Fruit fly (Drosophila melanogaster) whole organism, embryonic: ENCODE results near the gene Snx21.

ENCODE experiments used
- Adf1 ChIP-seq: fragments of 200-800 bp; sonication (Bioruptor generic); IDR thresholded peaks from 2 replicates; pipeline ENCODE4 v1.3.6; 2022; ENCODE audit warnings: missing biosample characterization, missing genetic modification characterization
- CG11093 ChIP-seq: fragments of 200-800 bp; sonication (Bioruptor generic); IDR thresholded peaks from 3 replicates; pipeline ENCODE4 v1.3.6; 2022; ENCODE audit warnings: missing biosample characterization, missing genetic modification characterization
- CG12104 ChIP-seq: fragments of 200-800 bp; sonication (Bioruptor generic); optimal IDR thresholded peaks from 3 replicates; lab custom pipeline; 2016; ENCODE audit warnings: missing biosample characterization, missing genetic modification characterization
- CG14050 ChIP-seq: fragments of 200-800 bp; sonication (Bioruptor generic); IDR thresholded peaks from 3 replicates; pipeline ENCODE4 v1.3.6; 2022; ENCODE audit warnings: missing biosample characterization, missing genetic modification characterization
- CG17186 ChIP-seq: fragments of 200-800 bp; sonication (Bioruptor generic); optimal IDR thresholded peaks from 3 replicates; lab custom pipeline; 2017; ENCODE audit warnings: missing biosample characterization, missing genetic modification reagents, missing genetic modification characterization
- CG2712 ChIP-seq: fragments of 200-800 bp; optimal IDR thresholded peaks from 3 replicates; lab custom pipeline; 2019; ENCODE audit warnings: missing biosample characterization, mild to moderate bottlenecking, missing genetic modification characterization, moderate library complexity
- CG4328 ChIP-seq: fragments of 200-800 bp; sonication (Bioruptor generic); optimal IDR thresholded peaks from 3 replicates; lab custom pipeline; 2017; ENCODE audit warnings: missing biosample characterization, missing genetic modification reagents, missing genetic modification characterization
- CG4424 ChIP-seq: fragments of 200-800 bp; sonication (Bioruptor generic); optimal IDR thresholded peaks from 3 replicates; lab custom pipeline; 2016; ENCODE audit warnings: missing biosample characterization, missing genetic modification characterization
- CG5953 ChIP-seq: fragments of 200-800 bp; sonication (Bioruptor generic); IDR thresholded peaks from 2 replicates; pipeline ENCODE4 v1.3.6; 2022; ENCODE audit warnings: missing biosample characterization, missing genetic modification characterization
- CG6689 ChIP-seq: fragments of 200-800 bp; sonication (Bioruptor generic); IDR thresholded peaks from 2 replicates; pipeline ENCODE4 v1.3.6; 2022; ENCODE audit warnings: missing biosample characterization, missing genetic modification characterization
- CG8765 ChIP-seq: fragments of 200-800 bp; sonication (Bioruptor generic); IDR thresholded peaks from 2 replicates; pipeline ENCODE4 v1.3.6; 2022; ENCODE audit warnings: missing biosample characterization, missing genetic modification characterization
- Chrac-16 ChIP-seq: fragments of 200-800 bp; sonication (Bioruptor generic); optimal IDR thresholded peaks from 3 replicates; lab custom pipeline; 2016; ENCODE audit warnings: missing biosample characterization, missing genetic modification characterization
- Dll ChIP-seq: fragments of 200-800 bp; sonication (Bioruptor generic); IDR thresholded peaks from 4 replicates; pipeline ENCODE4 v1.3.6; 2022; ENCODE audit warnings: missing biosample characterization, missing genetic modification characterization; ENCODE audit not compliant: partially characterized antibody
- Dref ChIP-seq: fragments of 200-800 bp; sonication (Bioruptor generic); IDR thresholded peaks from 2 replicates; pipeline ENCODE4 v1.3.6; 2022; ENCODE audit warnings: missing biosample characterization, missing genetic modification characterization
- Elba2 ChIP-seq: fragments of 200-800 bp; sonication (Bioruptor generic); optimal IDR thresholded peaks from 3 replicates; lab custom pipeline; 2016; ENCODE audit warnings: missing biosample characterization, missing genetic modification characterization
- H2.0 ChIP-seq: fragments of 200-800 bp; sonication (Bioruptor generic); IDR thresholded peaks from 2 replicates; pipeline ENCODE4 v1.3.6; 2022; ENCODE audit warnings: missing biosample characterization, missing genetic modification characterization
- Hand ChIP-seq: fragments of 200-800 bp; sonication (Bioruptor generic); optimal IDR thresholded peaks from 2 replicates; lab custom pipeline; 2017; ENCODE audit warnings: mild to moderate bottlenecking, missing biosample characterization, missing genetic modification reagents, missing genetic modification characterization
- NC2β ChIP-seq: fragments of 200-800 bp; sonication (Bioruptor generic); optimal IDR thresholded peaks from 2 replicates; lab custom pipeline; 2016; ENCODE audit warnings: missing biosample characterization, missing genetic modification characterization
- Neu2 ChIP-seq: fragments of 200-800 bp; sonication (Bioruptor generic); optimal IDR thresholded peaks from 3 replicates; lab custom pipeline; 2016; ENCODE audit warnings: missing biosample characterization, missing genetic modification characterization, borderline replicate concordance
- NfI ChIP-seq: fragments of 200-800 bp; sonication (Bioruptor generic); optimal IDR thresholded peaks from 3 replicates; lab custom pipeline; 2018; ENCODE audit warnings: missing biosample characterization, mild to moderate bottlenecking, missing genetic modification characterization, moderate library complexity
- Optix ChIP-seq: fragments of 200-800 bp; sonication (Bioruptor generic); IDR thresholded peaks from 3 replicates; pipeline ENCODE4 v1.3.6; 2022; ENCODE audit warnings: missing biosample characterization, missing genetic modification characterization
- Pdp1 ChIP-seq, 2 experiments: fragments of 200-800 bp; sonication (Bioruptor generic); optimal IDR thresholded peaks; 3 replicates each; lab custom pipeline; 2016; ENCODE audit warnings: missing biosample characterization in 2 of 2, missing genetic modification characterization in 2 of 2, mild to moderate bottlenecking in 1 of 2, moderate library complexity in 1 of 2
- Poxn ChIP-seq: fragments of 200-800 bp; sonication (Bioruptor generic); IDR thresholded peaks from 2 replicates; pipeline ENCODE4 v1.3.6; 2022; ENCODE audit warnings: missing biosample characterization, missing genetic modification characterization
- Scr ChIP-seq: fragments of 200-800 bp; sonication (Bioruptor generic); IDR thresholded peaks from 2 replicates; pipeline ENCODE4 v1.3.6; 2022; ENCODE audit warnings: missing biosample characterization, missing genetic modification characterization; ENCODE audit not compliant: partially characterized antibody
- amos ChIP-seq: fragments of 200-800 bp; sonication (Bioruptor generic); IDR thresholded peaks from 2 replicates; pipeline ENCODE4 v1.3.6; 2022; ENCODE audit warnings: missing biosample characterization, missing genetic modification characterization; ENCODE audit not compliant: partially characterized antibody
- aop ChIP-seq: fragments of 200-800 bp; sonication (Bioruptor generic); IDR thresholded peaks from 2 replicates; pipeline ENCODE4 v1.3.6; 2022; ENCODE audit warnings: missing biosample characterization, missing genetic modification characterization
- br ChIP-seq: fragments of >200 bp; optimal IDR thresholded peaks from 2 replicates; lab custom pipeline; 2017
- cas ChIP-seq: fragments of 200-800 bp; sonication (Bioruptor generic); IDR thresholded peaks from 2 replicates; pipeline ENCODE4 v1.3.6; 2022; ENCODE audit warnings: missing biosample characterization, missing genetic modification characterization
- crc ChIP-seq: fragments of 200-800 bp; sonication (Bioruptor generic); optimal IDR thresholded peaks from 2 replicates; lab custom pipeline; 2016; ENCODE audit warnings: missing biosample characterization, missing genetic modification characterization
- fd102C ChIP-seq: fragments of 200-800 bp; sonication (Bioruptor generic); optimal IDR thresholded peaks from 2 replicates; lab custom pipeline; 2018; ENCODE audit warnings: missing biosample characterization, mild to moderate bottlenecking, missing genetic modification characterization, moderate library complexity
- fd64A ChIP-seq: fragments of 200-800 bp; sonication (Bioruptor generic); optimal IDR thresholded peaks from 3 replicates; lab custom pipeline; 2018; ENCODE audit warnings: missing biosample characterization, mild to moderate bottlenecking, missing genetic modification characterization
- fd96Cb ChIP-seq: fragments of 200-800 bp; sonication (Bioruptor generic); optimal IDR thresholded peaks from 2 replicates; lab custom pipeline; 2018; ENCODE audit warnings: missing biosample characterization, mild to moderate bottlenecking, missing genetic modification characterization, moderate library complexity
- hb ChIP-seq: fragments of 200-800 bp; sonication (Bioruptor generic); IDR thresholded peaks from 3 replicates; pipeline ENCODE4 v1.3.6; 2022; ENCODE audit warnings: missing biosample characterization, missing genetic modification characterization; ENCODE audit not compliant: partially characterized antibody
- kni ChIP-seq: fragments of 200-800 bp; sonication (Bioruptor generic); optimal IDR thresholded peaks from 3 replicates; lab custom pipeline; 2017; ENCODE audit warnings: mild to moderate bottlenecking, missing biosample characterization, missing genetic modification reagents, missing genetic modification characterization
- lab ChIP-seq: fragments of 200-800 bp; sonication (Bioruptor generic); optimal IDR thresholded peaks from 3 replicates; lab custom pipeline; 2017; ENCODE audit warnings: missing biosample characterization, missing genetic modification characterization, mild to moderate bottlenecking, moderate library complexity, missing genetic modification reagents
- lbe ChIP-seq: fragments of 200-800 bp; sonication (Bioruptor generic); optimal IDR thresholded peaks from 2 replicates; lab custom pipeline; 2016; ENCODE audit warnings: missing biosample characterization, mild to moderate bottlenecking, missing genetic modification characterization
- lmd ChIP-seq: fragments of 200-800 bp; sonication (Bioruptor generic); IDR thresholded peaks from 2 replicates; pipeline ENCODE4 v1.3.6; 2022; ENCODE audit warnings: missing biosample characterization, missing genetic modification characterization
- nerfin-1 ChIP-seq: fragments of 200-800 bp; sonication (Bioruptor generic); optimal IDR thresholded peaks from 3 replicates; lab custom pipeline; 2019; ENCODE audit warnings: missing biosample characterization, mild to moderate bottlenecking, missing genetic modification characterization, moderate library complexity
- schlank ChIP-seq: fragments of 200-800 bp; sonication (Bioruptor generic); optimal IDR thresholded peaks from 2 replicates; lab custom pipeline; 2018; ENCODE audit warnings: missing biosample characterization, mild to moderate bottlenecking, missing genetic modification characterization
- scrt ChIP-seq: fragments of 200-800 bp; sonication (Bioruptor generic); optimal IDR thresholded peaks from 2 replicates; lab custom pipeline; 2018; ENCODE audit warnings: missing biosample characterization, mild to moderate bottlenecking, missing genetic modification characterization, moderate library complexity
- seq ChIP-seq: fragments of 200-800 bp; sonication (Bioruptor generic); IDR thresholded peaks from 2 replicates; pipeline ENCODE4 v1.3.6; 2022; ENCODE audit warnings: missing biosample characterization, missing genetic modification characterization
- sug ChIP-seq: fragments of 200-800 bp; optimal IDR thresholded peaks from 2 replicates; lab custom pipeline; 2019; ENCODE audit warnings: missing biosample characterization, mild to moderate bottlenecking, missing genetic modification characterization, moderate library complexity
- tap ChIP-seq: fragments of 200-800 bp; optimal IDR thresholded peaks from 3 replicates; lab custom pipeline; 2019; ENCODE audit warnings: missing biosample characterization, mild to moderate bottlenecking, missing genetic modification characterization, moderate library complexity
- tgo ChIP-seq: fragments of 200-800 bp; sonication (Bioruptor generic); IDR thresholded peaks from 3 replicates; pipeline ENCODE4 v1.3.6; 2022; ENCODE audit warnings: missing biosample characterization, missing genetic modification characterization
- tin ChIP-seq: fragments of 200-800 bp; sonication (Bioruptor generic); optimal IDR thresholded peaks from 3 replicates; lab custom pipeline; 2016; ENCODE audit warnings: missing biosample characterization, missing genetic modification characterization
- tio ChIP-seq: fragments of 200-800 bp; sonication (Bioruptor generic); optimal IDR thresholded peaks from 2 replicates; lab custom pipeline; 2017; ENCODE audit warnings: missing biosample characterization, missing genetic modification characterization, inconsistent platforms
- trh ChIP-seq: fragments of 200-800 bp; sonication (Bioruptor generic); optimal IDR thresholded peaks from 2 replicates; lab custom pipeline; 2016; ENCODE audit warnings: missing biosample characterization, missing genetic modification characterization
- zen2 ChIP-seq: fragments of 200-800 bp; sonication (Bioruptor generic); IDR thresholded peaks from 3 replicates; pipeline ENCODE4 v1.3.6; 2022; ENCODE audit warnings: missing biosample characterization, missing genetic modification characterization; ENCODE audit not compliant: partially characterized antibody
- zf30C ChIP-seq: fragments of 200-800 bp; sonication (Bioruptor generic); optimal IDR thresholded peaks from 3 replicates; lab custom pipeline; 2018; ENCODE audit warnings: missing biosample characterization, mild to moderate bottlenecking, missing genetic modification characterization

Snx21 gene

DNA sequence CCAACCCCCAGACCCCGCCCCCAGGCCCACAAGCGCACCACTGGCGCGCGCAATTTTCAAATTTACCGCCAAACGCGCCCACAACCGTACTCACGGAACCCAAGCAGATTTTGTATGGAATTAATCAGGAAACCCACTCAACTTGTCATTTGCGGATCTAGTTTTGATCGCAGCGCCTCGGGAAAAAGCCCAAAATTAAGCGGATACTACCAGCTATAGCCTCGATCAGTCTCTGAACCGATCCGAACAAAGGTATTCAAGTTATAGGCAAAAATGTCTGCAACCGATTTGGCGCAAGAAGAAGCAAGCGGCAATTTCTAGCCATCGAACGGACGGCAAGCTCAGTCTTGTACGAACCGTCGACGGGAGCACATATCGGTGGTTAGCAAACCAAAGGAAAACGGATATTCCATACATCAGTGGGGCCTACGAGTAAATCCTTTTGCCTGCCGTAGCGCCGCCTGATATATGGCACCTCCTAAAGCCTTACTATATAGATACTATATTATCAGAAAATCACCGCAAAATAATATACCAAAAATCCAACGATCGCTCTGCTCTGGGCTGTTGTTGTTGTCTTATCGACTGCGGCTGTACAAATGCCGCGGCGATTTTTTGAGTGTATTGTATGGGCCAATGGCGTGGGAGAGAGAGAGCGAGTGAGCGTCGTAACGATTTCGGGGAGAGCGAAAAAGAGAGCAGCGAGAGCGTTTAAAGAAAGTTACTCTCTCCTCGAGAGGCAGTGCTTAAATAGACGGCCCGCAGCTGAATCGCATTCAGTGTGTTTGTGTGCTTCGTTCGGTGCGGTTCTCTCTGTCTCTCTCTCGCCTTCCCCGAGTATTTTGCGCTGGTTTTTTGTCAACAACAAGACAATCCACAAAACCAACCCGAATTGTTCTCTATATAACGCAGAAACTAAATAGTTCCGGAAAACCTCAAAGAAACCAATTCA, 12.7 kb downstream of the Snx21 start, which contains the start of gene Pgk (continued):
- no peak for TF ChIP-seq tgo
- no peak for TF ChIP-seq Poxn
- peak; percentile 67 for TF ChIP-seq lab (GFP tag; lab: Kevin White, UChicago)
- no peak for TF ChIP-seq trh (GFP tag; lab: Kevin White, UChicago)
- TF ChIP-seq CG17186 (GFP tag; lab: Kevin White, UChicago), result peak; percentile 93
- no peak for TF ChIP-seq lmd (GFP tag; lab: Robert Waterston, UW)
- no peak for TF ChIP-seq CG14050 (GFP tag; lab: Robert Waterston, UW)
- TF ChIP-seq CG5953 (GFP tag; lab: Robert Waterston, UW), result no peak
- TF ChIP-seq H2.0 (GFP tag; lab: Robert Waterston, UW), result no peak
- TF ChIP-seq Scr (GFP tag; lab: Robert Waterston, UW), result no peak
- TF ChIP-seq seq (GFP tag; lab: Robert Waterston, UW), result no peak
- no peak for TF ChIP-seq amos (GFP tag; lab: Robert Waterston, UW)
- no peak for TF ChIP-seq CG8765 (GFP tag; lab: Robert Waterston, UW)
- TF ChIP-seq Neu2 (GFP tag; lab: Kevin White, UChicago), result no peak
- no peak for TF ChIP-seq Adf1
- no peak for TF ChIP-seq CG12104 (GFP tag; lab: Kevin White, UChicago)
- TF ChIP-seq br (lab: Kevin White, UChicago), result no peak
- TF ChIP-seq zf30C (GFP tag; lab: Kevin White, UChicago), result peak; percentile 100
- no peak for TF ChIP-seq Optix (GFP tag; lab: Robert Waterston, UW)
- peak in 1 of 2 experiments; percentile 65 for TF ChIP-seq Pdp1 (GFP tag; optimal IDR thresholded peaks at IDR 0.05; lab: Kevin White, UChicago)
- TF ChIP-seq lbe (GFP tag; lab: Kevin White, UChicago), result peak; percentile 84
- TF ChIP-seq Elba2, result no peak
- peak; percentile 84 for TF ChIP-seq NC2β (GFP tag; lab: Kevin White, UChicago)
- TF ChIP-seq sug (tag; lab: Kevin White, UChicago), result peak; percentile 39
- no peak for TF ChIP-seq fd96Cb (tag; lab: Kevin White, UChicago)
- TF ChIP-seq tap (tag; lab: Kevin White, UChicago), result peak; percentile 14
- no peak for TF ChIP-seq cas (GFP tag; lab: Robert Waterston, UW)
- no peak for TF ChIP-seq crc
- TF ChIP-seq tio (GFP tag; lab: Kevin White, UChicago), result no peak
- peak; percentile 3 for TF ChIP-seq NfI (GFP tag; lab: Kevin White, UChicago)
- no peak for TF ChIP-seq zen2
- no peak for TF ChIP-seq hb (GFP tag; lab: Robert Waterston, UW)
- no peak for TF ChIP-seq aop
- TF ChIP-seq nerfin-1 (tag; lab: Kevin White, UChicago), result peak; percentile 5
- TF ChIP-seq CG2712, result peak; percentile 39
- no peak for TF ChIP-seq CG11093
- TF ChIP-seq tin (GFP tag; lab: Kevin White, UChicago), result no peak
- no peak for TF ChIP-seq Dll (GFP tag; lab: Robert Waterston, UW)
- no peak for TF ChIP-seq Dref (GFP tag; lab: Robert Waterston, UW)
- peak; percentile 61 for TF ChIP-seq scrt
- TF ChIP-seq kni, result no peak
- TF ChIP-seq fd64A (GFP tag; lab: Kevin White, UChicago), result no peak
- peak; percentile 70 for TF ChIP-seq CG4328 (GFP tag; lab: Kevin White, UChicago)
- TF ChIP-seq CG4424, result peak; percentile 46
- TF ChIP-seq fd102C, result peak; percentile 17
- TF ChIP-seq Hand, result peak; percentile 75
- TF ChIP-seq CG6689 (GFP tag; lab: Robert Waterston, UW), result no peak
- no peak for TF ChIP-seq schlank
- no peak for TF ChIP-seq Chrac-16 (GFP tag; lab: Kevin White, UChicago)
